Worm (Caenorhabditis elegans): Measurements from ENCODE around the gene Y51H7BR.7.
"Not testable (repeated sequence)": the region's sequence is repeated elsewhere in the genome, so short reads cannot be mapped to it uniquely, and the experiment has no call there.

- not testable (repeated sequence) for TF ChIP-seq madf-5 (GFP tag; IDR thresholded peaks at IDR 0.05); ama-1 (optimal IDR thresholded peaks at IDR 0.05); fkh-10 (GFP tag; optimal IDR thresholded peaks at IDR 0.05); zag-1 (tag; optimal IDR thresholded peaks at IDR 0.05); snpc-4 (tag; optimal IDR thresholded peaks at IDR 0.05); nhr-28 (tag; optimal IDR thresholded peaks at IDR 0.05); Y75B8A.6 (GFP tag; IDR thresholded peaks at IDR 0.05); pha-4 (GFP tag; IDR thresholded peaks at IDR 0.05); pha-4 (tag; optimal IDR thresholded peaks at IDR 0.05)
Observed at ce11 chrII:1540628-1541027, 15.2 kb upstream of the Y51H7BR.7 start, which contains the start of gene poml-4.
